Worm (Caenorhabditis elegans) whole organism, young adult: ENCODE data around the gene ttc-17.
A peak's percentile ranks its signal among the peaks of the same experiment; 100 is the strongest.

Experiments
- B0261.1 ChIP-seq: sonication (generic microtip); optimal IDR thresholded peaks from 2 replicates; lab custom pipeline; 2016; ENCODE audit warnings: mild to moderate bottlenecking, missing genetic modification characterization, moderate library complexity, missing compliant biosample characterization
- C06A6.2 ChIP-seq: fragments of 200-800 bp; sonication (Bioruptor generic); conservative IDR thresholded peaks from 2 replicates; pipeline ENCODE4 v1.3.6; 2022; ENCODE audit warnings: missing genetic modification characterization, missing compliant biosample characterization
- C17E4.6 ChIP-seq: fragments of 200-800 bp; sonication (Bioruptor generic); IDR thresholded peaks from 2 replicates; pipeline ENCODE4 v1.3.6; 2022; ENCODE audit warnings: missing genetic modification reagents, missing genetic modification characterization, missing compliant biosample characterization
- D2030.7 ChIP-seq: fragments of 200-800 bp; sonication (Bioruptor generic); IDR thresholded peaks from 2 replicates; pipeline ENCODE4 v1.3.6; 2022; ENCODE audit warnings: missing genetic modification reagents, missing genetic modification characterization, missing compliant biosample characterization
- F10E7.11 ChIP-seq: sonication (generic microtip); optimal IDR thresholded peaks from 2 replicates; lab custom pipeline; 2017; ENCODE audit warnings: mild to moderate bottlenecking, missing genetic modification characterization, moderate library complexity, missing compliant biosample characterization
- F52B5.7 ChIP-seq: sonication (generic microtip); optimal IDR thresholded peaks from 2 replicates; lab custom pipeline; 2016; ENCODE audit warnings: mild to moderate bottlenecking, missing genetic modification characterization, missing compliant biosample characterization
- F55B11.4 ChIP-seq: sonication (generic microtip); optimal IDR thresholded peaks from 2 replicates; lab custom pipeline; 2016; ENCODE audit warnings: missing compliant biosample characterization, missing genetic modification characterization, borderline replicate concordance; ENCODE audit not compliant: insufficient read depth
- F57A8.1 ChIP-seq: fragments of 200-800 bp; sonication (Bioruptor generic); optimal IDR thresholded peaks from 2 replicates; lab custom pipeline; 2018; ENCODE audit warnings: mild to moderate bottlenecking, missing genetic modification characterization, moderate library complexity, missing compliant biosample characterization
- K11D2.4 ChIP-seq: fragments of 200-800 bp; sonication (Bioruptor generic); IDR thresholded peaks from 2 replicates; pipeline ENCODE4 v1.3.6; 2022; ENCODE audit warnings: missing genetic modification reagents, missing genetic modification characterization, missing compliant biosample characterization
- Y53F4B.3 ChIP-seq: fragments of 200-800 bp; sonication (Bioruptor generic); IDR thresholded peaks from 2 replicates; pipeline ENCODE4 v1.3.6; 2022; ENCODE audit warnings: missing genetic modification reagents, missing genetic modification characterization, missing compliant biosample characterization
- Y95B8A.8 ChIP-seq: fragments of 200-800 bp; sonication (Bioruptor generic); IDR thresholded peaks from 2 replicates; pipeline ENCODE4 v1.3.6; 2022; ENCODE audit warnings: missing genetic modification reagents, missing genetic modification characterization, missing compliant biosample characterization
- ama-1 ChIP-seq, 3 experiments: fragments of 150-350 bp in 1 of 3; sonication (generic microtip) in 2 of 3; optimal IDR thresholded peaks; 2 replicates each; lab custom pipeline; 2014 to 2018; ENCODE audit warnings: missing biosample characterization in 2 of 3, missing genetic modification characterization in 2 of 3, missing genetic modification reagents in 2 of 3
- aptf-3 ChIP-seq: fragments of 200-800 bp; sonication (Bioruptor generic); IDR thresholded peaks from 2 replicates; pipeline ENCODE4 v1.3.6; 2022; ENCODE audit warnings: missing genetic modification characterization, missing compliant biosample characterization
- atf-7 ChIP-seq: sonication (generic microtip); optimal IDR thresholded peaks from 2 replicates; lab custom pipeline; 2017; ENCODE audit warnings: mild to moderate bottlenecking, missing genetic modification characterization, missing compliant biosample characterization
- attf-5 ChIP-seq: fragments of 200-800 bp; sonication (Bioruptor generic); optimal IDR thresholded peaks from 2 replicates; lab custom pipeline; 2018; ENCODE audit warnings: mild to moderate bottlenecking, missing genetic modification characterization, missing compliant biosample characterization
- attf-6 ChIP-seq: fragments of 200-800 bp; sonication (Bioruptor generic); IDR thresholded peaks from 2 replicates; pipeline ENCODE4 v1.3.6; 2022; ENCODE audit warnings: missing genetic modification reagents, missing genetic modification characterization, missing compliant biosample characterization
- bed-1 ChIP-seq: fragments of 200-800 bp; sonication (Bioruptor generic); IDR thresholded peaks from 2 replicates; pipeline ENCODE4 v1.3.6; 2022; ENCODE audit warnings: missing genetic modification reagents, missing genetic modification characterization, missing compliant biosample characterization
- cebp-1 ChIP-seq, 2 experiments: fragments of 200-800 bp in 1 of 2; sonication (Bioruptor generic) in 1 of 2; sonication (generic microtip) in 1 of 2; IDR thresholded peaks in 1 of 2; optimal IDR thresholded peaks in 1 of 2; 2 replicates each; pipeline versions ENCODE4 v1.3.6 to Lab custom; 2017 to 2022; ENCODE audit warnings: missing compliant biosample characterization in 2 of 2, missing genetic modification characterization in 2 of 2, mild to moderate bottlenecking in 1 of 2, missing genetic modification reagents in 1 of 2, moderate library complexity in 1 of 2
- cebp-2 ChIP-seq: fragments of 200-800 bp; sonication (Bioruptor generic); IDR thresholded peaks from 2 replicates; pipeline ENCODE4 v1.3.6; 2022; ENCODE audit warnings: missing genetic modification characterization, missing compliant biosample characterization
- ceh-79 ChIP-seq: sonication (generic microtip); optimal IDR thresholded peaks from 2 replicates; lab custom pipeline; 2017; ENCODE audit warnings: mild to moderate bottlenecking, missing genetic modification characterization, missing compliant biosample characterization
- dpff-1 ChIP-seq: sonication (generic microtip); optimal IDR thresholded peaks from 2 replicates; lab custom pipeline; 2017; ENCODE audit warnings: mild to moderate bottlenecking, missing genetic modification characterization, missing compliant biosample characterization
- dpl-1 ChIP-seq: fragments of 150-350 bp; optimal IDR thresholded peaks from 2 replicates; lab custom pipeline; 2014; ENCODE audit warnings: missing biosample characterization, missing genetic modification reagents, missing genetic modification characterization
- efl-1 ChIP-seq: fragments of 150-350 bp; optimal IDR thresholded peaks from 2 replicates; lab custom pipeline; 2014; ENCODE audit warnings: missing biosample characterization, missing genetic modification reagents, missing genetic modification characterization
- ets-4 ChIP-seq: fragments of 200-800 bp; sonication (Bioruptor generic); optimal IDR thresholded peaks from 2 replicates; lab custom pipeline; 2018; ENCODE audit warnings: mild to moderate bottlenecking, missing genetic modification characterization, missing compliant biosample characterization
- lin-40 ChIP-seq: sonication (generic microtip); optimal IDR thresholded peaks from 2 replicates; lab custom pipeline; 2016; ENCODE audit warnings: missing genetic modification characterization, mild to moderate bottlenecking, missing compliant biosample characterization, missing genotype, missing genetic modification reagents
- lin-54 ChIP-seq: fragments of 200-800 bp; sonication (Bioruptor generic); optimal IDR thresholded peaks from 2 replicates; lab custom pipeline; 2018; ENCODE audit warnings: mild to moderate bottlenecking, missing genetic modification characterization, missing compliant biosample characterization
- lsl-1 ChIP-seq: fragments of 200-800 bp; sonication (Bioruptor generic); optimal IDR thresholded peaks from 2 replicates; lab custom pipeline; 2018; ENCODE audit warnings: mild to moderate bottlenecking, missing genetic modification characterization, moderate library complexity, missing compliant biosample characterization
- lsy-27 ChIP-seq: sonication (generic microtip); optimal IDR thresholded peaks from 2 replicates; lab custom pipeline; 2017; ENCODE audit warnings: missing genetic modification characterization, mild to moderate bottlenecking, missing compliant biosample characterization, antibody characterized with exemption, missing genotype, borderline replicate concordance; ENCODE audit not compliant: insufficient read depth
- madf-6 ChIP-seq: fragments of 200-800 bp; sonication (Bioruptor generic); IDR thresholded peaks from 2 replicates; pipeline ENCODE4 v1.3.6; 2022; ENCODE audit warnings: missing genetic modification reagents, missing genetic modification characterization, missing compliant biosample characterization
- mel-28 ChIP-seq: sonication (generic microtip); optimal IDR thresholded peaks from 2 replicates; lab custom pipeline; 2016; ENCODE audit warnings: borderline replicate concordance, mild to moderate bottlenecking, missing genetic modification characterization, missing compliant biosample characterization
- nfya-1 ChIP-seq: sonication (generic microtip); optimal IDR thresholded peaks from 2 replicates; lab custom pipeline; 2017; ENCODE audit warnings: antibody characterized with exemption, missing compliant biosample characterization, missing genetic modification characterization, borderline replicate concordance; ENCODE audit not compliant: insufficient read depth
- nfya-2 ChIP-seq: fragments of 200-800 bp; sonication (Bioruptor generic); IDR thresholded peaks from 2 replicates; pipeline ENCODE4 v1.3.6; 2022; ENCODE audit warnings: missing genetic modification reagents, missing genetic modification characterization, missing compliant biosample characterization
- nhr-80 ChIP-seq: sonication (generic microtip); optimal IDR thresholded peaks from 2 replicates; lab custom pipeline; 2016; ENCODE audit warnings: missing genetic modification characterization, missing compliant biosample characterization
- pha-4 ChIP-seq: fragments of 150-350 bp; sonication (generic microtip); optimal IDR thresholded peaks from 2 replicates; lab custom pipeline; 2014; ENCODE audit warnings: missing biosample characterization, missing genetic modification reagents, missing genetic modification characterization
- rcor-1 ChIP-seq: fragments of 200-800 bp; sonication (Bioruptor generic); IDR thresholded peaks from 2 replicates; pipeline ENCODE4 v1.3.6; 2022; ENCODE audit warnings: missing genetic modification reagents, missing genetic modification characterization, missing compliant biosample characterization
- snpc-1.3 ChIP-seq: sonication (generic microtip); optimal IDR thresholded peaks from 2 replicates; lab custom pipeline; 2017; ENCODE audit warnings: missing genetic modification characterization, mild to moderate bottlenecking, missing compliant biosample characterization, antibody characterized with exemption, moderate library complexity, missing genotype, missing genetic modification reagents; ENCODE audit not compliant: insufficient read depth
- snpc-3.4 ChIP-seq: sonication (generic microtip); optimal IDR thresholded peaks from 2 replicates; lab custom pipeline; 2017; ENCODE audit warnings: missing genetic modification characterization, mild to moderate bottlenecking, missing compliant biosample characterization, antibody characterized with exemption, moderate library complexity, missing genotype, missing genetic modification reagents
- somi-1 ChIP-seq: fragments of 200-800 bp; sonication (Bioruptor generic); optimal IDR thresholded peaks from 2 replicates; lab custom pipeline; 2018; ENCODE audit warnings: mild to moderate bottlenecking, missing genetic modification characterization, missing compliant biosample characterization
- sptf-2 ChIP-seq: fragments of 200-800 bp; sonication (Bioruptor generic); optimal IDR thresholded peaks from 2 replicates; lab custom pipeline; 2018; ENCODE audit warnings: mild to moderate bottlenecking, missing genetic modification characterization, missing compliant biosample characterization
- ztf-25 ChIP-seq: fragments of 200-800 bp; sonication (Bioruptor generic); IDR thresholded peaks from 2 replicates; pipeline ENCODE4 v1.3.6; 2022; ENCODE audit warnings: missing genetic modification reagents, missing genetic modification characterization, missing compliant biosample characterization
- ztf-26 ChIP-seq: sonication (generic microtip); optimal IDR thresholded peaks from 2 replicates; lab custom pipeline; 2017; ENCODE audit warnings: missing genetic modification characterization, missing compliant biosample characterization
- ztf-6 ChIP-seq: fragments of 200-800 bp; sonication (Bioruptor generic); IDR thresholded peaks from 2 replicates; pipeline ENCODE4 v1.3.6; 2022; ENCODE audit warnings: missing genetic modification reagents, missing genetic modification characterization, missing compliant biosample characterization

ttc-17 gene

ce11 chrV:8928967-8929366, 27.9 kb upstream of the ttc-17 start, which contains the start of gene H14N18.4 (continued):
- TF ChIP-seq ceh-79 (tag; lab: Kevin White, UChicago), result no peak

- TF ChIP-seq nhr-80 (tag; lab: Kevin White, UChicago) (no peak), D2030.7 (GFP tag; lab: Robert Waterston, UW) (no peak), F52B5.7 (tag; lab: Kevin White, UChicago) (no peak), somi-1 (GFP tag; lab: Kevin White, UChicago) (no peak), lsy-27 (no peak), rcor-1 (no peak), F55B11.4 (tag; lab: Kevin White, UChicago) (no peak), dpff-1 (tag; lab: Kevin White, UChicago) (no peak)
- TF ChIP-seq, all 124 proteins: peak for 0
These were observed 24.5 kb upstream of the ttc-17 start, which contains the start of gene H14N18.2 for ce11 chrV:8932318-8932717. Gene H14N18.2 (plus strand): TSS chrV:8932618.

- no peak for TF ChIP-seq mel-28 (tag; lab: Kevin White, UChicago)
These were observed 22.6 kb upstream of the ttc-17 start for ce11 chrV:8934264-8934663.

- TF ChIP-seq C17E4.6 (GFP tag; lab: Robert Waterston, UW) (no peak), bed-1 (GFP tag; lab: Robert Waterston, UW) (no peak), dpl-1 (no peak), pha-4 (no peak), lin-54 (GFP tag; lab: Kevin White, UChicago) (peak; percentile 5), cebp-1 (GFP tag; IDR thresholded peaks at IDR 0.05; lab: Robert Waterston, UW) (no peak), cebp-1 (tag; optimal IDR thresholded peaks at IDR 0.05; lab: Kevin White, UChicago) (peak; percentile 15), attf-5 (peak; percentile 15), attf-6 (0 out of 2 replicates have a peak, but pooled peaks have one; percentile 16), sptf-2 (no peak), snpc-1.3 (tag; lab: Kevin White, UChicago) (no peak), ztf-25 (no peak), F57A8.1 (GFP tag; lab: Kevin White, UChicago) (no peak), lin-40 (tag; lab: Kevin White, UChicago) (peak; percentile 18), ztf-26 (tag; lab: Kevin White, UChicago) (peak; percentile 18), lsy-27 (no peak), B0261.1 (tag; lab: Kevin White, UChicago) (no peak), F10E7.11 (tag; lab: Kevin White, UChicago) (no peak), C06A6.2 (GFP tag; lab: Robert Waterston, UW) (0 out of 2 replicates have a peak, but pooled peaks have one; percentile 9), nfya-2 (no peak), ztf-6 (no peak), ama-1 (optimal IDR thresholded peaks at IDR 0.05; lab: Kevin White, UChicago) (peak; percentile 29), ama-1 (GFP tag; optimal IDR thresholded peaks at IDR 0.05; lab: Kevin White, UChicago) (no peak), lsl-1 (GFP tag; lab: Kevin White, UChicago) (no peak), nhr-80 (tag; lab: Kevin White, UChicago) (peak; percentile 24)
These were observed 21.7 kb upstream of the ttc-17 start for ce11 chrV:8935104-8935503.

- TF ChIP-seq atf-7 (tag; lab: Kevin White, UChicago) (peak; percentile 87), ets-4 (GFP tag; lab: Kevin White, UChicago) (peak; percentile 69), snpc-3.4 (no peak), Y53F4B.3 (GFP tag; lab: Robert Waterston, UW) (no peak), B0261.1 (tag; lab: Kevin White, UChicago) (no peak), D2030.7 (GFP tag; lab: Robert Waterston, UW) (no peak), Y95B8A.8 (GFP tag; lab: Robert Waterston, UW) (0 out of 2 replicates have a peak, but pooled peaks have one; percentile 43), aptf-3 (GFP tag; lab: Robert Waterston, UW) (no peak), ztf-25 (no peak), nfya-2 (no peak), nfya-1 (tag; lab: Kevin White, UChicago) (no peak), K11D2.4 (GFP tag; lab: Robert Waterston, UW) (peak; percentile 86), efl-1 (no peak), cebp-2 (GFP tag; lab: Robert Waterston, UW) (no peak), madf-6 (GFP tag; lab: Robert Waterston, UW) (no peak)
These were observed 20.7 kb upstream of the ttc-17 start, which contains the start of gene unc-23 for ce11 chrV:8936184-8936589. Gene unc-23 (plus strand): TSS chrV:8936359.
